Worm (Caenorhabditis elegans) whole organism, L2 larva: ENCODE results near the gene C09G9.5.

Experiments
- ceh-16 ChIP-seq: fragments of 150-350 bp; optimal IDR thresholded peaks from 2 replicates; lab custom pipeline; 2014; ENCODE audit warnings: missing biosample characterization, missing genetic modification characterization
- fos-1 ChIP-seq: fragments of 150-350 bp; optimal IDR thresholded peaks from 2 replicates; lab custom pipeline; 2014; ENCODE audit warnings: missing biosample characterization, missing genetic modification characterization
- gmeb-1 ChIP-seq: fragments of 150-350 bp; optimal IDR thresholded peaks from 2 replicates; lab custom pipeline; 2014; ENCODE audit warnings: missing biosample characterization, missing genetic modification characterization
- lin-11 ChIP-seq: fragments of 150-350 bp; sonication (generic microtip); optimal IDR thresholded peaks from 2 replicates; lab custom pipeline; 2014; ENCODE audit warnings: missing biosample characterization, missing genetic modification characterization, inconsistent platforms, mixed read lengths
- lin-13 ChIP-seq: fragments of 150-350 bp; optimal IDR thresholded peaks from 2 replicates; lab custom pipeline; 2014; ENCODE audit warnings: missing biosample characterization, missing genetic modification reagents, missing genetic modification characterization
- mab-5 ChIP-seq: fragments of 150-350 bp; optimal IDR thresholded peaks from 2 replicates; lab custom pipeline; 2014; ENCODE audit warnings: missing biosample characterization, missing genetic modification characterization
- mbf-1 ChIP-seq: sonication (generic microtip); optimal IDR thresholded peaks from 2 replicates; lab custom pipeline; 2017; ENCODE audit warnings: missing biosample characterization, missing genetic modification characterization
- nhr-12 ChIP-seq: fragments of 150-350 bp; optimal IDR thresholded peaks from 2 replicates; lab custom pipeline; 2014; ENCODE audit warnings: missing biosample characterization, missing genetic modification characterization
- nhr-23 ChIP-seq: fragments of 150-350 bp; optimal IDR thresholded peaks from 2 replicates; lab custom pipeline; 2014; ENCODE audit warnings: missing biosample characterization, missing genetic modification reagents, missing genetic modification characterization
- nhr-6 ChIP-seq: fragments of 150-350 bp; optimal IDR thresholded peaks from 2 replicates; lab custom pipeline; 2014; ENCODE audit warnings: missing biosample characterization, missing genetic modification characterization
- unc-39 ChIP-seq: fragments of 150-350 bp; optimal IDR thresholded peaks from 2 replicates; lab custom pipeline; 2014; ENCODE audit warnings: missing biosample characterization, missing genetic modification characterization
- ztf-1 ChIP-seq: fragments of 200-800 bp; sonication (Bioruptor generic); conservative IDR thresholded peaks from 2 replicates; pipeline ENCODE4 v1.3.6; 2022; ENCODE audit warnings: missing genetic modification characterization, missing compliant biosample characterization

The C09G9.5 gene

DNA sequence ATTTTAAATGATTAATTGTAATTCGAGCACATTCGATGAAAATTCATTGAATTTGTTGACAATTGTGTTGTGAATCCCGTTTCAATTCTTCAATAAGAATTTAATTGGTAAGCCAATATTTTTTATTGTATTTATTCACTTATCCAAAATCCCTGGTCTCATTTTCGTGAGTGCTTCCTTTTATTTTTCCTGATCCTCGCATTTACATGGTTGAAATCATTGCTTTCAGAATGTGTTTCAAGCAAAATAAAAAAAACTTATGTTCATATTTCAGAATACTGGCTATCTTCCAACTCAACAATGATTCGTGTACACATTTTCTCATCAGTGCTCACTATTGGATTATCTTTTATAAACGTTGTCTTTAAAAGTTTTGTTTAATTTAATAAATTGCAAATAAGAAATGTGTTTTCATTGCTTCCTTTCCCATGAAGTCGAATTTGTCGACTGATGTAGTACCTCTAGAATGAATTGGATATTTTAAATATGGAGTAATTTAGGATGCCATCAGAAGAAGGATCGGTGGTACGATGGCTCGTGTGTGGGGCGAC lies 43.7 kb downstream of the C09G9.5 start, which contains the start of the genes D1046.18 and slc-25A26:
Gene D1046.18 (plus strand): TSS at position 301 of the 551 bp plus-strand sequence.
Gene slc-25A26 (plus strand): TSS at position 501 of the 551 bp plus-strand sequence.
- TF ChIP-seq lin-13 (GFP tag; lab: Kevin White, UChicago) (no peak), nhr-23 (tag; lab: Kevin White, UChicago) (no peak), gmeb-1 (no peak), mab-5 (tag; lab: Kevin White, UChicago) (no peak), nhr-12 (tag; lab: Kevin White, UChicago) (no peak), mbf-1 (tag; lab: Kevin White, UChicago) (no peak), unc-39 (no peak), ztf-1 (no peak)

- TF ChIP-seq lin-13 (GFP tag; lab: Kevin White, UChicago): no peak
- TF ChIP-seq nhr-6 (tag; lab: Kevin White, UChicago): no peak
- no peak for TF ChIP-seq fos-1
- no peak for TF ChIP-seq ceh-16
- no peak for TF ChIP-seq lin-11
These were observed 47.2 kb downstream of the C09G9.5 start, which contains the start of gene D1046.4 for ce11 chrIV:8933575-8933974. TSS of gene D1046.4 (plus strand) at chrIV:8933875.
